Worm (Caenorhabditis elegans): ENCODE data around the gene Y62H9A.9.

DNA sequence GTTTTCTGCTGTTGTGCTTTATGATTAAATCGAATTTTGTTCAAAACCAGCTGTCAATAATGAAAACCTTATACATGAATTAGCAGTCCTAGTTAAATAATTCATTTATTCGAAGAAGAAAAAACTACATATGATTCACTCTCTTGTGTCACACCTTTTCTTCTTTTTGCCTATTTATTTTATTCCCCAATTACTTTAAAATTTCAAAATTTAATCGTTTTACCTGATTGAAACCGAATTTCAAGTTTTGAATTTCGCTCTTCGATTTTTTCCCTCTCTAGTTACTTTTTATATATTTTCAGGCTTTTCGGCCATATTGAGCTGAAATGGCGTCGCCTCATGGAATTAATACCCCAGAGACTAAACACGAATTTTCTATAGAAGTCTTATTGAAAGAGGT, 45.4 kb downstream of the Y62H9A.9 start, which contains the start of gene xtr-1:
- TF ChIP-seq pax-1 (tag; optimal IDR thresholded peaks at IDR 0.05) (no peak), ceh-30 (tag; optimal IDR thresholded peaks at IDR 0.05) (no peak), K09A11.1 (tag; optimal IDR thresholded peaks at IDR 0.05; ENCODE audit: insufficient read depth) (no peak), rnt-1 (tag; optimal IDR thresholded peaks at IDR 0.05) (no peak), ceh-22 (tag; optimal IDR thresholded peaks at IDR 0.05) (no peak), pqm-1 (tag; optimal IDR thresholded peaks at IDR 0.05) (no peak), zip-5 (tag; optimal IDR thresholded peaks at IDR 0.05) (no peak), fkh-10 (GFP tag; optimal IDR thresholded peaks at IDR 0.05) (no peak), ama-1 (optimal IDR thresholded peaks at IDR 0.05) (no peak)
